Worm (Caenorhabditis elegans): ENCODE data around the gene C33H5.13.

- TF ChIP-seq elt-3 (tag; optimal IDR thresholded peaks at IDR 0.05): no peak
- TF ChIP-seq ztf-11 (tag; optimal IDR thresholded peaks at IDR 0.05): no peak
- no peak for TF ChIP-seq lin-13 (tag; optimal IDR thresholded peaks at IDR 0.05)
- TF ChIP-seq pha-4 (tag; optimal IDR thresholded peaks at IDR 0.05): no peak
- TF ChIP-seq nhr-76 (tag; optimal IDR thresholded peaks at IDR 0.05): no peak
- no peak for TF ChIP-seq hlh-1 (tag; optimal IDR thresholded peaks at IDR 0.05)
- no peak for TF ChIP-seq lsy-2 (tag; optimal IDR thresholded peaks at IDR 0.05)
- no peak for TF ChIP-seq nhr-12 (tag; optimal IDR thresholded peaks at IDR 0.05)
- TF ChIP-seq sptf-1 (tag; optimal IDR thresholded peaks at IDR 0.05): no peak
Measured at ce11 chrIV:7753108-7753507, 39.0 kb downstream of the C33H5.13 start, which contains the start of gene col-14.

Measured in whole organism, mixed stage, embryonic.